Worm (Caenorhabditis elegans) whole organism, L1 larva: Measurements from ENCODE around the gene T04C12.11.

ENCODE experiments used
- nhr-47 ChIP-seq: sonication (generic microtip); optimal IDR thresholded peaks from 2 replicates; lab custom pipeline; 2016; ENCODE audit warnings: mild to moderate bottlenecking, missing genetic modification characterization, moderate library complexity, missing compliant biosample characterization
- snpc-4 ChIP-seq: fragments of 150-350 bp; optimal IDR thresholded peaks from 2 replicates; lab custom pipeline; 2014; ENCODE audit warnings: missing biosample characterization, missing genetic modification characterization
- ztf-4 ChIP-seq: fragments of 150-350 bp; optimal IDR thresholded peaks from 2 replicates; lab custom pipeline; 2014; ENCODE audit warnings: missing biosample characterization, missing genetic modification characterization

DNA sequence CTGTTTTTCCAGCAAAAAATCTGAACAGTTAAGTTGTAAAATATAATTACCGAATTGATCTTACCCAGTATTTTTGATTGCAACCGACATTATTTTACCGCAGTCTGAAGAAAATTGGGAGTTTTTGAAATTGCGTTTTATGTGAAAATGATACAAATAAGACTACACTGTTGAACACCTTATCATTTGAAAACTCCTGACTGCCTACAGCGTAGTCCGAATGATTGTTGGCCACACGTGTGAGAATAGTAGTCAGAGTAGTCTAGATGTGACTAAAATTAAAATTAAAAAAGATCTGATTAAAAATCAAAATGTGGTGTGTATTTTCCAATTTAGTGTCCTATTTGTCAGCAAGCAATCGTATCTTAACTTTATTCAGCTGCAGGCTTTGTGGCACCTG is 13.4 kb downstream of the T04C12.11 start, which contains the start of gene dhs-18:
- TF ChIP-seq nhr-47 (tag; lab: Kevin White, UChicago) (no peak), ztf-4 (tag; lab: Kevin White, UChicago) (no peak), snpc-4 (tag; lab: Kevin White, UChicago) (no peak)
